Worm (Caenorhabditis elegans): Measurements from ENCODE around the gene ttr-10.

ttr-10 gene

DNA sequence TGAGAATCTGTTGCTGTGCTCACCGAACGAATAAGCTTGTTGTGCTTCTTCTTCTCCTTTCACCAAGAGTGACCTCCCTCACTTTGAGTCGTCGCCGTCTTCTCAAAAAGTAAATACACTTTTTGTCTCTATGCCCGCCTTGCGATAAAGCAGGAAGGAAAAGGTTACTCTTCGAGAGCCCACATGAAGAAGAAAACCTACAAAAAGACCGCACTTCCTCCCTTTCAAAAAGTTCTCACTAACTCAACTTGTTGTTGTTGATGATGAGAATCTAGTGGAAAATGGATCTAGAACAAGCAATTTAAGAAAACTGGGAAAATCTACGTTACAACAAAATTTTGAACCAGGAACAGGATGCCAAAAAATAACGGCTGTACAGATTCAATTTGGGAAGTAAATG is 36.7 kb upstream of the ttr-10 start, which contains the start of gene C50E3.6:
Gene C50E3.6 (minus strand): TSS at position 101 of the 400 bp plus-strand sequence.
- TF ChIP-seq unc-62 (GFP tag; optimal IDR thresholded peaks at IDR 0.05) = no peak
- TF ChIP-seq lin-39 (tag; optimal IDR thresholded peaks at IDR 0.05) = no peak
- TF ChIP-seq elt-3 (tag; optimal IDR thresholded peaks at IDR 0.05) = no peak
- TF ChIP-seq aly-2 (tag; optimal IDR thresholded peaks at IDR 0.05) = no peak
- no peak for TF ChIP-seq mab-5 (tag; optimal IDR thresholded peaks at IDR 0.05)
- TF ChIP-seq unc-55 (GFP tag; optimal IDR thresholded peaks at IDR 0.05) = no peak
- TF ChIP-seq nhr-25 (tag; optimal IDR thresholded peaks at IDR 0.05) = no peak
- no peak for TF ChIP-seq crh-2 (tag; optimal IDR thresholded peaks at IDR 0.05)

DNA sequence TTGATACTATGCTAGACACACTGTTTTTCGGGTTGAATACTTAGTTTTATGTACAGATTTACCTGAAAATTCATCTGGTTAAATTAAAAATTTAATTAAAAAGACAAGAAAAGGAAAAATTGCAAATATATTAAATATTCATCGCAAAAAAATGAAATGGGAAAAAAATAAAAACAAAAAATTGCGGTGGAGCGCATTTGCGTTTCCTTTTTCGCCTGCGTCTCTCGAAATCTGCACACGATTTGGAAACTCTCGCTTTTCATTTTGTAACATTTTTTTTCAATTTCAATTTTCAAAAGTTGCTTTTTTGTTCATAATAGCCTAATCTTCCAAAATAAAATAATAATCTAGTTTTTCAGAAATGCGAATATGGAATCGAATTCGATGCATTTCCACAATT is 33.9 kb upstream of the ttr-10 start, which contains the start of the genes F19F10.11 and C50E3.5:
Gene F19F10.11 (minus strand): TSS at position 68 of the 400 bp plus-strand sequence.
Gene C50E3.5 (plus strand): TSS at position 360 of the 400 bp plus-strand sequence.
- TF ChIP-seq nhr-11 (tag; optimal IDR thresholded peaks at IDR 0.05) (no peak), alr-1 (tag; optimal IDR thresholded peaks at IDR 0.05) (no peak), nhr-77 (tag; optimal IDR thresholded peaks at IDR 0.05) (no peak), F13H6.1 (tag; optimal IDR thresholded peaks at IDR 0.05) (peak; percentile 35), C34F6.9 (tag; optimal IDR thresholded peaks at IDR 0.05) (peak; percentile 82), unc-62 (GFP tag; optimal IDR thresholded peaks at IDR 0.05) (no peak), dmd-4 (tag; optimal IDR thresholded peaks at IDR 0.05) (no peak), nhr-129 (tag; optimal IDR thresholded peaks at IDR 0.05) (no peak), mbf-1 (tag; optimal IDR thresholded peaks at IDR 0.05) (no peak), fos-1 (tag; optimal IDR thresholded peaks at IDR 0.05) (peak; percentile 13), ztf-11 (tag; optimal IDR thresholded peaks at IDR 0.05) (no peak), sma-3 (GFP tag; optimal IDR thresholded peaks at IDR 0.05) (peak; percentile 60), lin-11 (tag; optimal IDR thresholded peaks at IDR 0.05) (no peak), nhr-6 (tag; optimal IDR thresholded peaks at IDR 0.05) (peak; percentile 31), ama-1 (optimal IDR thresholded peaks at IDR 0.05) (no peak), unc-39 (tag; optimal IDR thresholded peaks at IDR 0.05) (no peak), ztf-1 (GFP tag; conservative IDR thresholded peaks at IDR 0.05) (no peak), gmeb-1 (tag; optimal IDR thresholded peaks at IDR 0.05) (peak; percentile 74), lsy-2 (tag; optimal IDR thresholded peaks at IDR 0.05) (peak; percentile 26 to 82), zag-1 (tag; optimal IDR thresholded peaks at IDR 0.05) (no peak), ztf-4 (tag; optimal IDR thresholded peaks at IDR 0.05) (no peak), ceh-82 (tag; optimal IDR thresholded peaks at IDR 0.05) (no peak), elt-3 (tag; optimal IDR thresholded peaks at IDR 0.05) (no peak), nhr-10 (tag; optimal IDR thresholded peaks at IDR 0.05) (no peak), mdl-1 (tag; optimal IDR thresholded peaks at IDR 0.05) (no peak), nhr-23 (tag; optimal IDR thresholded peaks at IDR 0.05) (no peak), ceh-16 (tag; optimal IDR thresholded peaks at IDR 0.05) (no peak), nhr-21 (tag; optimal IDR thresholded peaks at IDR 0.05) (no peak), aly-2 (tag; optimal IDR thresholded peaks at IDR 0.05) (no peak), egl-27 (tag; optimal IDR thresholded peaks at IDR 0.05) (no peak), lin-39 (tag; optimal IDR thresholded peaks at IDR 0.05) (no peak), mab-5 (tag; optimal IDR thresholded peaks at IDR 0.05) (no peak), snpc-4 (tag; optimal IDR thresholded peaks at IDR 0.05) (peak; percentile 30), blmp-1 (tag; optimal IDR thresholded peaks at IDR 0.05; ENCODE audit: insufficient read depth) (no peak), elt-1 (tag; optimal IDR thresholded peaks at IDR 0.05) (no peak), unc-55 (GFP tag; optimal IDR thresholded peaks at IDR 0.05) (peak; percentile 81), ZK546.5 (tag; optimal IDR thresholded peaks at IDR 0.05) (no peak), nhr-237 (tag; optimal IDR thresholded peaks at IDR 0.05) (no peak), Y55F3AM.14 (GFP tag; optimal IDR thresholded peaks at IDR 0.05) (no peak), R02D3.7 (tag; optimal IDR thresholded peaks at IDR 0.05) (no peak), nhr-25 (tag; optimal IDR thresholded peaks at IDR 0.05) (no peak), sem-4 (tag; optimal IDR thresholded peaks at IDR 0.05) (peak; percentile 63), crh-2 (tag; optimal IDR thresholded peaks at IDR 0.05) (peak; percentile 64), skn-1 (tag; optimal IDR thresholded peaks at IDR 0.05) (no peak), nhr-12 (tag; optimal IDR thresholded peaks at IDR 0.05) (no peak), peb-1 (tag; optimal IDR thresholded peaks at IDR 0.05) (no peak), sma-9 (GFP tag; optimal IDR thresholded peaks at IDR 0.05) (peak; percentile 57), sma-9 (tag; optimal IDR thresholded peaks at IDR 0.05) (no peak), lin-13 (GFP tag; optimal IDR thresholded peaks at IDR 0.05) (no peak)

Measured in whole organism, L2 larva.